Fruit fly (Drosophila melanogaster): ENCODE results near the gene CG4297.

DNA sequence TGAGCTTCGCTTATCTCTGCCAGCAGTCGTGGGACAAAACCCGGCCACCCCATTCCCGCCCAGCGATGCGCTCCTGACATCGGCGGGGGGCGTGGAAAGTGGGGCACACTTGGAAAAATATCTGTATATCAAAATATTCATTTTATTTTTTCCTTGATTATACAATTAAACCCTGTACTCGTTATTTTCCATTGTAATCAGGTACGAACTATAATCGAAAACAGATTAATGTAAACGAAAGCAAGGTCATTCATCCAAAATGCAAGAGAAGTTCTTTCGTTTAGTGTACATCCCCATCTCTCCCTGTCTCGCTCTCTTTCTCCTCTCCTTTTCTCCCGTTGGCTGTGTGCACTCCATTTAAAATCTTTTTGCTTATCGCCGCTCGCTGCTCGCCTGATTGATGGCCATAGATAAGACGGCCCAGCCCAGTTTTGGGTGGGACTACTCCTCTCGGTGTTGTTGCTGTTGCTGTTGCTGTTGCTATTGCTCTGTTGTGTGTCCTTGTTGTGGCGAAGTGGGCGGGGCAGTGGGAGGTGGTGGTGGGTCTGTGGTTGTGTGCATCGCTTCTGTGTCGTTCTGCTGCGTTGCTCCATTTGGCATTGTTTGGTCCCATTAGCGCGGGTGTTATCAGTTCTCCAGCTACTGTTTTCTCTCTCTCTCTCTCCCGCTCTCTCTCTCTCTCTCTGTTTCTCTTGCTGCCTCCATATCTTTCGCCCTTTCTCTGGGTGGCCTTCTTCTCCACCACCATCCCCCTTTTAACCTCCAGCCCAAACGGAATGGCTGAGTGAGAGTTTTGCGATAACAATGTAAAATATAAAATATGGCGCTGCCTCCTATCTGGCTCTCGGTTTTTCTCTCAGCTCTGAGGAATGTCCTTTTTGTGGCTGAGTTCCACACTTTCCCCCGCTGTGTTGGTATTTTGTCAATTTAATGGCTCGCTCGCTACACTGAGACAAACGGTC lies 44.3 kb upstream of the CG4297 start:
- TF ChIP-seq CG31627 (GFP tag; optimal IDR thresholded peaks at IDR 0.05): peak; percentile 86
- peak; percentile 58 for TF ChIP-seq CG8319 (GFP tag; optimal IDR thresholded peaks at IDR 0.05)
- TF ChIP-seq Lpt (GFP tag; optimal IDR thresholded peaks at IDR 0.05): peak; percentile 49

All from whole organism, prepupa.